Worm (Caenorhabditis elegans) whole organism, late embryonic: ENCODE measurements around the gene PDB1.1.

Source experiments
- nhr-11 ChIP-seq: fragments of 150-350 bp; optimal IDR thresholded peaks from 2 replicates; lab custom pipeline; 2014; ENCODE audit warnings: missing biosample characterization, missing genetic modification characterization
- syd-9 ChIP-seq: sonication (generic microtip); optimal IDR thresholded peaks from 2 replicates; lab custom pipeline; 2016; ENCODE audit warnings: mild to moderate bottlenecking, missing genetic modification characterization, moderate library complexity, missing compliant biosample characterization
- tbx-2 ChIP-seq: sonication (generic microtip); optimal IDR thresholded peaks from 2 replicates; lab custom pipeline; 2016; ENCODE audit warnings: missing genetic modification characterization, missing compliant biosample characterization

ce11 chrX:7583930-7584329 is 25.0 kb upstream of the PDB1.1 start:
- TF ChIP-seq nhr-11 (tag; lab: Kevin White, UChicago) (no peak), tbx-2 (no peak), syd-9 (no peak)
